Fruit fly (Drosophila melanogaster) whole organism: ENCODE results near the gene CG10357.

Experiments used
- CG8478 ChIP-seq: fragments of >200 bp; optimal IDR thresholded peaks from 2 replicates; lab custom pipeline; 2018; ENCODE audit warnings: inconsistent platforms
- Dll ChIP-seq: fragments of >200 bp; optimal IDR thresholded peaks from 2 replicates; lab custom pipeline; 2017
- EcR ChIP-seq, 2 experiments: fragments of >200 bp; optimal IDR thresholded peaks; 2 replicates each; lab custom pipeline; 2017; ENCODE audit warnings: missing biosample characterization in 2 of 2, missing genetic modification characterization in 2 of 2, missing genetic modification reagents in 2 of 2
- pan ChIP-seq: fragments of >200 bp; optimal IDR thresholded peaks from 2 replicates; lab custom pipeline; 2017
- psq ChIP-seq: fragments of >200 bp; optimal IDR thresholded peaks from 2 replicates; lab custom pipeline; 2017
- usp ChIP-seq: fragments of >200 bp; optimal IDR thresholded peaks from 2 replicates; lab custom pipeline; 2017; ENCODE audit warnings: missing biosample characterization, missing genetic modification characterization, mixed read lengths

CG10357 gene

dm6 chr3L:3646361-3646759 lies 31.2 kb downstream of the CG10357 start:
- TF ChIP-seq EcR (GFP tag; optimal IDR thresholded peaks at IDR 0.05; lab: Kevin White, UChicago) (no peak), pan (lab: Kevin White, UChicago) (no peak), psq (lab: Kevin White, UChicago) (no peak), Dll (lab: Kevin White, UChicago) (no peak), CG8478 (no peak), usp (no peak)

dm6 chr3L:3649527-3649926 lies 34.3 kb downstream of the CG10357 start:
- TF ChIP-seq Dll (lab: Kevin White, UChicago) (no peak), pan (lab: Kevin White, UChicago) (no peak), CG8478 (no peak), psq (lab: Kevin White, UChicago) (no peak), usp (no peak), EcR (GFP tag; optimal IDR thresholded peaks at IDR 0.05; lab: Kevin White, UChicago) (no peak)

- TF ChIP-seq Dll (lab: Kevin White, UChicago) (no peak), CG8478 (no peak), psq (lab: Kevin White, UChicago) (no peak), usp (no peak), pan (lab: Kevin White, UChicago) (no peak), EcR (GFP tag; optimal IDR thresholded peaks at IDR 0.05; lab: Kevin White, UChicago) (no peak)
Observed at dm6 chr3L:3654671-3655070, 39.5 kb downstream of the CG10357 start, which contains the start of gene CG10862. Gene CG10862, minus strand, starts transcription at chr3L:3654771.

dm6 chr3L:3656867-3657266 lies 41.7 kb downstream of the CG10357 start:
- TF ChIP-seq psq (lab: Kevin White, UChicago), result no peak
- no peak for TF ChIP-seq CG8478
- no peak for TF ChIP-seq EcR (GFP tag; optimal IDR thresholded peaks at IDR 0.05; lab: Kevin White, UChicago)
- TF ChIP-seq Dll (lab: Kevin White, UChicago), result no peak
- no peak for TF ChIP-seq usp
- TF ChIP-seq pan (lab: Kevin White, UChicago), result no peak

dm6 chr3L:3657897-3658296 lies 42.7 kb downstream of the CG10357 start:
- TF ChIP-seq pan (lab: Kevin White, UChicago) (no peak), Dll (lab: Kevin White, UChicago) (no peak), psq (lab: Kevin White, UChicago) (no peak), EcR (GFP tag; optimal IDR thresholded peaks at IDR 0.05; lab: Kevin White, UChicago) (no peak)

dm6 chr3L:3658768-3659167 lies 43.6 kb downstream of the CG10357 start, which contains the start of gene CG43098:
Gene CG43098, plus strand, starts transcription at chr3L:3659068.
- TF ChIP-seq psq (lab: Kevin White, UChicago), result no peak
- no peak for TF ChIP-seq pan (lab: Kevin White, UChicago)
- no peak for TF ChIP-seq CG8478
- TF ChIP-seq Dll (lab: Kevin White, UChicago), result no peak
- no peak for TF ChIP-seq usp

- TF ChIP-seq EcR (GFP tag; optimal IDR thresholded peaks at IDR 0.05; lab: Kevin White, UChicago) (no peak), CG8478 (no peak), pan (lab: Kevin White, UChicago) (no peak), usp (no peak), Dll (lab: Kevin White, UChicago) (no peak), psq (lab: Kevin White, UChicago) (no peak)
Observed at dm6 chr3L:3665288-3666210, 50.4 kb downstream of the CG10357 start.
